Fruit fly (Drosophila melanogaster) Kc167 (cell line): ENCODE results near the gene CG9452.
"Not testable (repeated sequence)": the region's sequence is repeated elsewhere in the genome, so short reads cannot be mapped to it uniquely, and the experiment has no call there.

Experiments used
- Myc ChIP-seq: fragments of >200 bp; optimal IDR thresholded peaks from 2 replicates; lab custom pipeline; 2017; ENCODE audit warnings: missing external identifiers
- Sin3A ChIP-seq: fragments of >200 bp; optimal IDR thresholded peaks from 2 replicates; lab custom pipeline; 2018; ENCODE audit warnings: missing external identifiers
- h ChIP-seq: fragments of >200 bp; optimal IDR thresholded peaks from 3 replicates; lab custom pipeline; 2018; ENCODE audit warnings: missing external identifiers
- insv ChIP-seq: fragments of >200 bp; optimal IDR thresholded peaks from 3 replicates; lab custom pipeline; 2018; ENCODE audit warnings: missing external identifiers
- psq ChIP-seq: fragments of >200 bp; optimal IDR thresholded peaks from 2 replicates; lab custom pipeline; 2017; ENCODE audit warnings: missing external identifiers
- ttk ChIP-seq: sonication (Bioruptor generic); optimal IDR thresholded peaks from 2 replicates; lab custom pipeline; 2017; ENCODE audit warnings: missing external identifiers

The CG9452 gene

dm6 chr3L:19482014-19482413 is 21.7 kb downstream of the CG9452 start:
- no peak for TF ChIP-seq Sin3A (lab: Kevin White, UChicago)
- no peak for TF ChIP-seq Myc (lab: Kevin White, UChicago)
- TF ChIP-seq h (lab: Kevin White, UChicago) = no peak
- no peak for TF ChIP-seq psq (lab: Kevin White, UChicago)
- TF ChIP-seq insv (lab: Kevin White, UChicago) = no peak
- TF ChIP-seq ttk (lab: Kevin White, UChicago) = no peak

dm6 chr3L:19481209-19481608 is 22.5 kb downstream of the CG9452 start:
- no peak for TF ChIP-seq ttk (lab: Kevin White, UChicago)
- no peak for TF ChIP-seq insv (lab: Kevin White, UChicago)
- no peak for TF ChIP-seq psq (lab: Kevin White, UChicago)
- TF ChIP-seq h (lab: Kevin White, UChicago) = no peak
- no peak for TF ChIP-seq Sin3A (lab: Kevin White, UChicago)
- no peak for TF ChIP-seq Myc (lab: Kevin White, UChicago)

dm6 chr3L:19475478-19475877 is 28.2 kb downstream of the CG9452 start, which contains the start of the genes CG18294 and CG32213:
Gene CG18294 (minus strand): TSS chr3L:19475578.
Gene CG32213 (plus strand): TSS chr3L:19475839.
- TF ChIP-seq psq, h, Myc (lab: Kevin White, UChicago): not testable (repeated sequence)

- not testable (repeated sequence) for TF ChIP-seq Sin3A, h, psq (lab: Kevin White, UChicago)
These were observed 31.5 kb downstream of the CG9452 start, which contains the start of the genes 825-Oak and CG12519 for dm6 chr3L:19472128-19472527. Gene 825-Oak (minus strand): TSS chr3L:19472228. Gene CG12519 (plus strand): TSS chr3L:19472491.

dm6 chr3L:19466979-19467378 is 36.7 kb downstream of the CG9452 start, which contains the start of the genes CG14096 and CG32214:
Gene CG14096 (minus strand): TSS chr3L:19467079.
Gene CG32214 (plus strand): TSS chr3L:19467346.
- TF ChIP-seq Myc, insv, h (lab: Kevin White, UChicago): not testable (repeated sequence)

dm6 chr3L:19464659-19465058 is 39.0 kb downstream of the CG9452 start, which contains the start of gene CG14095:
Gene CG14095 (minus strand): TSS chr3L:19464759.
- TF ChIP-seq Myc (lab: Kevin White, UChicago) (no peak), ttk (lab: Kevin White, UChicago) (no peak), h (lab: Kevin White, UChicago) (no peak), insv (lab: Kevin White, UChicago) (no peak), Sin3A (lab: Kevin White, UChicago) (no peak), psq (lab: Kevin White, UChicago) (no peak)
